Worm (Caenorhabditis elegans) whole organism, L4 larva: Measurements from ENCODE around the gene bath-9.

Source experiments
- T20F7.1 ChIP-seq: fragments of 200-800 bp; sonication (Bioruptor generic); optimal IDR thresholded peaks from 2 replicates; lab custom pipeline; 2018; ENCODE audit warnings: mild to moderate bottlenecking, missing genetic modification characterization, missing compliant biosample characterization
- Y105C5A.15 ChIP-seq: fragments of 200-800 bp; sonication (Bioruptor generic); IDR thresholded peaks from 2 replicates; pipeline ENCODE4 v1.3.6; 2022; ENCODE audit warnings: missing genetic modification characterization, missing compliant biosample characterization
- Y75B8A.6 ChIP-seq: fragments of 200-800 bp; sonication (Bioruptor generic); IDR thresholded peaks from 2 replicates; pipeline ENCODE4 v1.3.6; 2022; ENCODE audit warnings: missing genetic modification reagents, missing genetic modification characterization, missing compliant biosample characterization
- ZK337.2 ChIP-seq: fragments of 200-800 bp; sonication (Bioruptor generic); IDR thresholded peaks from 2 replicates; pipeline ENCODE4 v1.3.6; 2022; ENCODE audit warnings: missing genetic modification reagents, missing genetic modification characterization, missing compliant biosample characterization
- ama-1 ChIP-seq: fragments of 150-350 bp; optimal IDR thresholded peaks from 2 replicates; lab custom pipeline; 2014; ENCODE audit warnings: inconsistent platforms, mixed read lengths
- ceh-44 ChIP-seq: fragments of 200-800 bp; sonication (Bioruptor generic); IDR thresholded peaks from 2 replicates; pipeline ENCODE4 v1.3.6; 2022; ENCODE audit warnings: missing genetic modification reagents, missing genetic modification characterization, missing compliant biosample characterization
- ceh-82 ChIP-seq: sonication (generic microtip); optimal IDR thresholded peaks from 2 replicates; lab custom pipeline; 2017; ENCODE audit warnings: missing biosample characterization, missing genetic modification characterization
- ces-1 ChIP-seq: fragments of 150-350 bp; sonication (generic microtip); optimal IDR thresholded peaks from 4 replicates; lab custom pipeline; 2014; ENCODE audit warnings: missing biosample characterization, missing genetic modification reagents, missing genetic modification characterization
- ctbp-1 ChIP-seq: fragments of 200-800 bp; sonication (Bioruptor generic); IDR thresholded peaks from 2 replicates; pipeline ENCODE4 v1.3.6; 2022; ENCODE audit warnings: missing genetic modification reagents, missing genetic modification characterization, missing compliant biosample characterization
- daf-8 ChIP-seq: fragments of 200-800 bp; sonication (Bioruptor generic); IDR thresholded peaks from 2 replicates; pipeline ENCODE4 v1.3.6; 2022; ENCODE audit warnings: missing genetic modification characterization, missing compliant biosample characterization
- dmd-8 ChIP-seq: fragments of 200-800 bp; sonication (Bioruptor generic); IDR thresholded peaks from 2 replicates; pipeline ENCODE4 v1.3.6; 2022; ENCODE audit warnings: missing genetic modification characterization, missing compliant biosample characterization
- duxl-1 ChIP-seq: sonication (generic microtip); optimal IDR thresholded peaks from 2 replicates; lab custom pipeline; 2016; ENCODE audit warnings: mild to moderate bottlenecking, missing genetic modification characterization, moderate library complexity, missing compliant biosample characterization; ENCODE audit not compliant: poor library complexity
- egl-27 ChIP-seq: sonication (generic microtip); optimal IDR thresholded peaks from 3 replicates; lab custom pipeline; 2017; ENCODE audit warnings: missing biosample characterization, missing genetic modification reagents, missing genetic modification characterization
- egl-43 ChIP-seq: fragments of 200-800 bp; sonication (Bioruptor generic); IDR thresholded peaks from 2 replicates; pipeline ENCODE4 v1.3.6; 2022; ENCODE audit warnings: missing genetic modification reagents, missing genetic modification characterization, missing compliant biosample characterization
- fos-1 ChIP-seq: fragments of 150-350 bp; optimal IDR thresholded peaks from 2 replicates; lab custom pipeline; 2014; ENCODE audit warnings: missing biosample characterization, missing genetic modification characterization
- hif-1 ChIP-seq, 2 experiments: sonication (generic microtip); optimal IDR thresholded peaks; 2 replicates each; lab custom pipeline; 2016 to 2017; ENCODE audit warnings: missing compliant biosample characterization in 2 of 2, missing genetic modification characterization in 2 of 2, missing genetic modification reagents in 2 of 2, missing genotype in 2 of 2, mild to moderate bottlenecking in 1 of 2
- hlh-11 ChIP-seq: fragments of 200-800 bp; sonication (Bioruptor generic); optimal IDR thresholded peaks from 2 replicates; lab custom pipeline; 2018; ENCODE audit warnings: mild to moderate bottlenecking, missing genetic modification characterization, missing compliant biosample characterization
- jun-1 ChIP-seq: fragments of 150-350 bp; optimal IDR thresholded peaks from 2 replicates; lab custom pipeline; 2014; ENCODE audit warnings: missing biosample characterization, missing genetic modification reagents, missing genetic modification characterization
- lir-3 ChIP-seq: sonication (generic microtip); optimal IDR thresholded peaks from 2 replicates; lab custom pipeline; 2016; ENCODE audit warnings: mild to moderate bottlenecking, missing genetic modification characterization, missing compliant biosample characterization
- mep-1 ChIP-seq: fragments of 150-350 bp; sonication (generic microtip); optimal IDR thresholded peaks from 3 replicates; lab custom pipeline; 2014; ENCODE audit warnings: missing biosample characterization, missing genetic modification characterization
- mxl-2 ChIP-seq: fragments of 200-800 bp; sonication (Bioruptor generic); conservative IDR thresholded peaks from 2 replicates; pipeline ENCODE4 v1.3.6; 2022; ENCODE audit warnings: missing genetic modification reagents, missing genetic modification characterization, missing compliant biosample characterization
- mxl-3 ChIP-seq: fragments of 200-800 bp; sonication (Bioruptor generic); optimal IDR thresholded peaks from 2 replicates; lab custom pipeline; 2018; ENCODE audit warnings: mild to moderate bottlenecking, missing genetic modification characterization, missing compliant biosample characterization
- nhr-10 ChIP-seq: fragments of 150-350 bp; optimal IDR thresholded peaks from 2 replicates; lab custom pipeline; 2014; ENCODE audit warnings: missing biosample characterization, missing genetic modification characterization
- nhr-102 ChIP-seq: sonication (generic microtip); optimal IDR thresholded peaks from 2 replicates; lab custom pipeline; 2016; ENCODE audit warnings: mild to moderate bottlenecking, missing genetic modification characterization, moderate library complexity, missing compliant biosample characterization
- nhr-11 ChIP-seq: fragments of 150-350 bp; optimal IDR thresholded peaks from 2 replicates; lab custom pipeline; 2014; ENCODE audit warnings: missing biosample characterization, missing genetic modification characterization
- nhr-28 ChIP-seq: fragments of 150-350 bp; optimal IDR thresholded peaks from 2 replicates; lab custom pipeline; 2014; ENCODE audit warnings: missing biosample characterization, missing genetic modification characterization
- nhr-76 ChIP-seq: fragments of 150-350 bp; optimal IDR thresholded peaks from 2 replicates; lab custom pipeline; 2014; ENCODE audit warnings: missing biosample characterization, missing genetic modification characterization
- nhr-77 ChIP-seq: fragments of 150-350 bp; optimal IDR thresholded peaks from 2 replicates; lab custom pipeline; 2014; ENCODE audit warnings: missing biosample characterization, missing genetic modification characterization
- pha-4 ChIP-seq, 2 experiments: fragments of 150-350 bp in 1 of 2; fragments of 200-800 bp in 1 of 2; sonication (Bioruptor generic) in 1 of 2; IDR thresholded peaks in 1 of 2; optimal IDR thresholded peaks in 1 of 2; 2 replicates each; pipeline versions ENCODE4 v1.3.6 to Lab custom; 2014 to 2022; ENCODE audit warnings: missing genetic modification characterization in 2 of 2, missing genetic modification reagents in 2 of 2, missing biosample characterization in 1 of 2, missing compliant biosample characterization in 1 of 2
- sdz-12 ChIP-seq: fragments of 200-800 bp; sonication (Bioruptor generic); optimal IDR thresholded peaks from 2 replicates; lab custom pipeline; 2018; ENCODE audit warnings: mild to moderate bottlenecking, missing genetic modification characterization, missing compliant biosample characterization
- skn-1 ChIP-seq: fragments of 150-350 bp; optimal IDR thresholded peaks from 2 replicates; lab custom pipeline; 2014; ENCODE audit warnings: missing biosample characterization, missing genetic modification characterization
- snpc-1.2 ChIP-seq: fragments of 200-800 bp; sonication (Bioruptor generic); IDR thresholded peaks from 2 replicates; pipeline ENCODE4 v1.3.6; 2022; ENCODE audit warnings: missing genetic modification reagents, missing genetic modification characterization, missing compliant biosample characterization
- snpc-4 ChIP-seq: fragments of 150-350 bp; optimal IDR thresholded peaks from 2 replicates; lab custom pipeline; 2014; ENCODE audit warnings: missing biosample characterization, missing genetic modification characterization
- unc-62 ChIP-seq, 3 experiments: fragments of 150-350 bp in 1 of 3; sonication (generic microtip); optimal IDR thresholded peaks in 2 of 3; peaks in 1 of 3; 1 replicate in 1 of 3; 2 replicates in 2 of 3; lab custom pipeline; 2014 to 2017; ENCODE audit warnings: missing biosample characterization in 3 of 3, missing genetic modification characterization in 3 of 3, missing genetic modification reagents in 3 of 3, missing genotype in 1 of 3
- vab-7 ChIP-seq: fragments of 200-800 bp; sonication (Bioruptor generic); IDR thresholded peaks from 2 replicates; pipeline ENCODE4 v1.3.6; 2022; ENCODE audit warnings: missing genetic modification reagents, missing genetic modification characterization, missing compliant biosample characterization
- zag-1 ChIP-seq: fragments of 150-350 bp; optimal IDR thresholded peaks from 2 replicates; lab custom pipeline; 2014; ENCODE audit warnings: missing biosample characterization, missing genetic modification characterization
- zip-11 ChIP-seq: fragments of 200-800 bp; sonication (Bioruptor generic); IDR thresholded peaks from 2 replicates; pipeline ENCODE4 v1.3.6; 2022; ENCODE audit warnings: missing genetic modification characterization, missing compliant biosample characterization
- ztf-11 ChIP-seq: fragments of 150-350 bp; optimal IDR thresholded peaks from 2 replicates; lab custom pipeline; 2014; ENCODE audit warnings: missing biosample characterization, missing genetic modification characterization
- ztf-7 ChIP-seq: fragments of 150-350 bp; optimal IDR thresholded peaks from 2 replicates; lab custom pipeline; 2014; ENCODE audit warnings: missing biosample characterization, missing genetic modification characterization

bath-9 gene

DNA sequence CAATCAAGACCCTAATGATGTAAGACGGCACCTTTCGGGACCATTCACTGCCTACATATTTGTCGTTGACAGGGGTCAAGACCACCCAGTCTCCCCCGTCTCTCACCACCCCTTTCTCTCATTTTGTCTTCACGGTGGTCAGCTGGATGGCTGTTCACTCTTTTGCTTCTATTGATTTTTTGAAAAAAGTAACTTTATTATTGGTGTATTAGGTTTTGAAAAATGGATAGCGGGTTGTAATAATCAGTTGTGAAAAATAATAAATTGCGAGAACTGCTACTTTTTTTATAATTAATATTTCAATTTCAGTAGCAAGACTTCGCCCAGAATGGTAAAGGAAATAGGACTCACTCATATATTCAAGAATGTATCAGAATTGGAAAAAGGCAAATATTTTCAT lies at the start of gene bath-9:
bath-9 (plus strand) TSS at position 301 of the 400 bp plus-strand sequence.
- no peak for TF ChIP-seq mxl-3 (GFP tag; lab: Kevin White, UChicago)
- no peak for TF ChIP-seq ama-1
- TF ChIP-seq mep-1 = no peak
- no peak for TF ChIP-seq skn-1
- no peak for TF ChIP-seq ZK337.2 (GFP tag; lab: Robert Waterston, UW)
- TF ChIP-seq snpc-1.2 (GFP tag; lab: Robert Waterston, UW) = no peak
- TF ChIP-seq Y105C5A.15 (GFP tag; lab: Robert Waterston, UW) = no peak
- no peak for TF ChIP-seq hlh-11 (tag; lab: Kevin White, UChicago)
- no peak for TF ChIP-seq fos-1 (tag; lab: Kevin White, UChicago)
- TF ChIP-seq egl-43 (GFP tag; lab: Robert Waterston, UW) = no peak
- TF ChIP-seq nhr-10 (tag; lab: Kevin White, UChicago) = no peak
- no peak for TF ChIP-seq Y75B8A.6 (GFP tag; lab: Robert Waterston, UW)
- TF ChIP-seq pha-4 (GFP tag; IDR thresholded peaks at IDR 0.05; lab: Robert Waterston, UW) = no peak
- TF ChIP-seq pha-4 (tag; optimal IDR thresholded peaks at IDR 0.05; lab: Kevin White, UChicago) = no peak
- TF ChIP-seq unc-62 (GFP tag; optimal IDR thresholded peaks at IDR 0.05 in 1 of 2; lab: Kevin White, UChicago) = no peak
- TF ChIP-seq unc-62 (tag; optimal IDR thresholded peaks at IDR 0.05; lab: Kevin White, UChicago) = no peak
- no peak for TF ChIP-seq duxl-1 (tag; lab: Kevin White, UChicago)
- no peak for TF ChIP-seq T20F7.1 (GFP tag; lab: Kevin White, UChicago)
- no peak for TF ChIP-seq nhr-76 (tag; lab: Kevin White, UChicago)
- TF ChIP-seq ces-1 (GFP tag; lab: Kevin White, UChicago) = no peak

DNA sequence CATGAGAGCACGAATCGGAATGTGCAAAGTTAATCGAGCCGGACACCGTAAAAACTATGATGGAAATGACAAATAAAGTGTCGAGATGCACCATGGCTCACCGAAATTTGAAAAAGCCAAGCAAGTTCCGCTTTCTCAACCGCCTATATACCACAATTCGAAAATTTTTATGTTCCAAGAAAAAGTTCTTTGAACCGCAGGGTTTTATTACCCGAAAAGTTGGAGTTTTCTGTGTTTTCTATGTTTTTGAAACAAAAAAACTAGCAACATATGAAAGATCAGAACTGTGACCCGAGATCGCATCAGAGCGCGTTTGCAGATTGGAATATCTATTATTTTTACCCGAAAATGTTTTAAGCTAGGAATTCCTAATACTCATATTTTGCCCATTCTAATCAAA lies 49.8 kb upstream of the bath-9 start, which contains the start of gene Y46D2A.3:
Y46D2A.3 (minus strand) TSS at position 101 of the 400 bp plus-strand sequence.
- TF ChIP-seq sdz-12 (no peak), egl-27 (no peak), zag-1 (no peak), nhr-28 (no peak), mxl-2 (GFP tag; lab: Robert Waterston, UW) (no peak), dmd-8 (GFP tag; lab: Robert Waterston, UW) (no peak), ztf-11 (tag; lab: Kevin White, UChicago) (no peak), vab-7 (GFP tag; lab: Robert Waterston, UW) (no peak), ceh-44 (GFP tag; lab: Robert Waterston, UW) (no peak), nhr-11 (tag; lab: Kevin White, UChicago) (no peak), ceh-82 (no peak), nhr-77 (no peak), daf-8 (no peak), lir-3 (tag; lab: Kevin White, UChicago) (no peak), ZK337.2 (GFP tag; lab: Robert Waterston, UW) (no peak), ztf-7 (tag; lab: Kevin White, UChicago) (no peak), nhr-102 (tag; lab: Kevin White, UChicago) (no peak), hlh-11 (tag; lab: Kevin White, UChicago) (no peak), unc-62 (GFP tag; optimal IDR thresholded peaks at IDR 0.05 in 1 of 2; lab: Kevin White, UChicago) (no peak), unc-62 (tag; optimal IDR thresholded peaks at IDR 0.05; lab: Kevin White, UChicago) (no peak), zip-11 (GFP tag; lab: Robert Waterston, UW) (no peak)

DNA sequence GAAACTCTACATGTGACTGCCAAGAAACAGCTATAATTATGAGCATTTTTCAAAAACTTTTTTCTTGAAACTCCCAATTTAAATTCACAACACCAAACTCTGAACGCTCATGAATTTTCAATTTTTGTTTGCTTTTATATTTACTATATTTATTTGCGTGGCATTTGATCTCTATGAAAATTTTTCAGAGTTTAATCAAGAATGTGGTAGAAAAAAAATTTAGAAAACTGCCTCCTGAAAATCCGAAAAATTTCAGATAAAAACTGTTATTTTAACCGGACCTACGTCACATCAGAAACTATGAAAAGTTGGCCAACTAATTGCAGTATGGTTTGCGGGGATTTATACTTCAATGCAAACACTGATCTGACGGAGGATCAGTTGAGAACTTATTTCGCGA lies 44.9 kb upstream of the bath-9 start, which contains the start of gene irld-27:
irld-27 (plus strand) TSS at position 301 of the 400 bp plus-strand sequence.
- TF ChIP-seq jun-1 (tag; lab: Kevin White, UChicago) (no peak), hif-1 (tag; optimal IDR thresholded peaks at IDR 0.05; lab: Kevin White, UChicago) (no peak), snpc-4 (tag; lab: Kevin White, UChicago) (no peak), ctbp-1 (GFP tag; lab: Robert Waterston, UW) (no peak)
- TF ChIP-seq, all 104 proteins: peak for 0
